Worm (Caenorhabditis elegans) whole organism, mixed stage, embryonic: Measurements from ENCODE around the gene col-92.

Experiments used
- pha-4 ChIP-seq: fragments of 150-350 bp; optimal IDR thresholded peaks from 2 replicates; lab custom pipeline; 2018; ENCODE audit warnings: missing biosample characterization, missing genetic modification reagents, missing genetic modification characterization
- unc-62 ChIP-seq: fragments of 150-350 bp; optimal IDR thresholded peaks from 2 replicates; lab custom pipeline; 2014; ENCODE audit warnings: missing biosample characterization, missing genetic modification reagents, missing genetic modification characterization

ce11 chrIII:10939184-10939583 lies 43.9 kb downstream of the col-92 start:
- no peak for TF ChIP-seq pha-4 (tag; lab: Kevin White, UChicago)
- no peak for TF ChIP-seq unc-62 (GFP tag; lab: Kevin White, UChicago)
